Worm (Caenorhabditis elegans): ENCODE data around the gene Y41D4A.1.

- TF ChIP-seq ztf-29 (GFP tag; IDR thresholded peaks at IDR 0.05) (no peak), flt-1 (GFP tag; IDR thresholded peaks at IDR 0.05) (no peak), ref-1 (GFP tag; conservative IDR thresholded peaks at IDR 0.05) (no peak), tab-1 (GFP tag; IDR thresholded peaks at IDR 0.05) (no peak), T22C8.4 (GFP tag; IDR thresholded peaks at IDR 0.05) (no peak), klf-2 (GFP tag; conservative IDR thresholded peaks at IDR 0.05) (no peak), med-1 (GFP tag; optimal IDR thresholded peaks at IDR 0.05; ENCODE audit: insufficient read depth) (no peak), ztf-23 (GFP tag; IDR thresholded peaks at IDR 0.05) (no peak), cog-1 (tag; optimal IDR thresholded peaks at IDR 0.05) (no peak)
Measured at ce11 chrIV:1739366-1740104, 32.4 kb upstream of the Y41D4A.1 start.
